Worm (Caenorhabditis elegans) whole organism, L4 larva: ENCODE results near the gene F21C10.7.

Experiments
- F10B5.3 ChIP-seq: sonication (generic microtip); optimal IDR thresholded peaks from 2 replicates; lab custom pipeline; 2016; ENCODE audit warnings: mild to moderate bottlenecking, missing genetic modification characterization, missing compliant biosample characterization
- F49E8.2 ChIP-seq: sonication (generic microtip); optimal IDR thresholded peaks from 2 replicates; lab custom pipeline; 2016; ENCODE audit warnings: missing compliant biosample characterization, mild to moderate bottlenecking, missing genetic modification characterization, borderline replicate concordance
- T26A8.4 ChIP-seq: fragments of 200-800 bp; sonication (Bioruptor generic); IDR thresholded peaks from 2 replicates; pipeline ENCODE4 v1.3.6; 2022; ENCODE audit warnings: missing genetic modification characterization, missing compliant biosample characterization
- Y105C5A.15 ChIP-seq: fragments of 200-800 bp; sonication (Bioruptor generic); IDR thresholded peaks from 2 replicates; pipeline ENCODE4 v1.3.6; 2022; ENCODE audit warnings: missing genetic modification characterization, missing compliant biosample characterization
- Y48G9A.11 ChIP-seq: fragments of 200-800 bp; sonication (Bioruptor generic); IDR thresholded peaks from 2 replicates; pipeline ENCODE4 v1.3.6; 2022; ENCODE audit warnings: missing genetic modification reagents, missing genetic modification characterization, missing compliant biosample characterization
- Y5F2A.4 ChIP-seq: fragments of 200-800 bp; sonication (Bioruptor generic); optimal IDR thresholded peaks from 2 replicates; lab custom pipeline; 2018; ENCODE audit warnings: mild to moderate bottlenecking, missing genetic modification characterization, missing compliant biosample characterization
- ZK546.5 ChIP-seq, 2 experiments: sonication (generic microtip); optimal IDR thresholded peaks; 2 replicates each; lab custom pipeline; 2017; ENCODE audit warnings: missing biosample characterization in 2 of 2, missing genetic modification characterization in 2 of 2
- aha-1 ChIP-seq: fragments of 150-350 bp; peaks from one replicate; lab custom pipeline; 2014; ENCODE audit warnings: missing biosample characterization, missing genetic modification characterization
- aly-2 ChIP-seq: sonication (generic microtip); optimal IDR thresholded peaks from 2 replicates; lab custom pipeline; 2018; ENCODE audit warnings: missing biosample characterization, missing genetic modification characterization
- ceh-20 ChIP-seq: fragments of 200-800 bp; sonication (Bioruptor generic); IDR thresholded peaks from 2 replicates; pipeline ENCODE4 v1.3.6; 2022; ENCODE audit warnings: missing genetic modification reagents, missing genetic modification characterization, missing compliant biosample characterization
- ceh-28 ChIP-seq: fragments of 150-350 bp; optimal IDR thresholded peaks from 2 replicates; lab custom pipeline; 2014; ENCODE audit warnings: missing biosample characterization, missing genetic modification reagents, missing genetic modification characterization
- ceh-32 ChIP-seq: sonication (generic microtip); optimal IDR thresholded peaks from 2 replicates; lab custom pipeline; 2016; ENCODE audit warnings: mild to moderate bottlenecking, missing genetic modification characterization, missing compliant biosample characterization; ENCODE audit not compliant: poor library complexity
- ceh-44 ChIP-seq: fragments of 200-800 bp; sonication (Bioruptor generic); IDR thresholded peaks from 2 replicates; pipeline ENCODE4 v1.3.6; 2022; ENCODE audit warnings: missing genetic modification reagents, missing genetic modification characterization, missing compliant biosample characterization
- ceh-62 ChIP-seq: sonication (generic microtip); optimal IDR thresholded peaks from 2 replicates; lab custom pipeline; 2017; ENCODE audit warnings: missing biosample characterization, missing genetic modification characterization
- ces-1 ChIP-seq: fragments of 150-350 bp; sonication (generic microtip); optimal IDR thresholded peaks from 4 replicates; lab custom pipeline; 2014; ENCODE audit warnings: missing biosample characterization, missing genetic modification reagents, missing genetic modification characterization
- cey-2 ChIP-seq: sonication (generic microtip); optimal IDR thresholded peaks from 3 replicates; lab custom pipeline; 2017; ENCODE audit warnings: missing genetic modification characterization, mild to moderate bottlenecking, missing compliant biosample characterization, antibody characterized with exemption, borderline replicate concordance; ENCODE audit not compliant: insufficient read depth
- ctbp-1 ChIP-seq: fragments of 200-800 bp; sonication (Bioruptor generic); IDR thresholded peaks from 2 replicates; pipeline ENCODE4 v1.3.6; 2022; ENCODE audit warnings: missing genetic modification reagents, missing genetic modification characterization, missing compliant biosample characterization
- daf-16 ChIP-seq, 3 experiments: sonication (generic microtip); optimal IDR thresholded peaks; 2 replicates each; lab custom pipeline; 2016 to 2017; ENCODE audit warnings: missing genetic modification characterization in 3 of 3, missing genetic modification reagents in 3 of 3, mild to moderate bottlenecking in 2 of 3, missing compliant biosample characterization in 2 of 3, missing biosample characterization in 1 of 3, moderate library complexity in 1 of 3
- dmd-6 ChIP-seq: fragments of 200-800 bp; sonication (Bioruptor generic); IDR thresholded peaks from 2 replicates; pipeline ENCODE4 v1.3.6; 2022; ENCODE audit warnings: missing genetic modification reagents, missing genetic modification characterization, missing compliant biosample characterization
- dmd-8 ChIP-seq: fragments of 200-800 bp; sonication (Bioruptor generic); IDR thresholded peaks from 2 replicates; pipeline ENCODE4 v1.3.6; 2022; ENCODE audit warnings: missing genetic modification characterization, missing compliant biosample characterization
- egl-27 ChIP-seq: sonication (generic microtip); optimal IDR thresholded peaks from 3 replicates; lab custom pipeline; 2017; ENCODE audit warnings: missing biosample characterization, missing genetic modification reagents, missing genetic modification characterization
- egl-43 ChIP-seq: fragments of 200-800 bp; sonication (Bioruptor generic); IDR thresholded peaks from 2 replicates; pipeline ENCODE4 v1.3.6; 2022; ENCODE audit warnings: missing genetic modification reagents, missing genetic modification characterization, missing compliant biosample characterization
- fkh-10 ChIP-seq: fragments of 150-350 bp; optimal IDR thresholded peaks from 2 replicates; lab custom pipeline; 2014; ENCODE audit warnings: missing biosample characterization, missing genetic modification reagents, missing genetic modification characterization
- fos-1 ChIP-seq: fragments of 150-350 bp; optimal IDR thresholded peaks from 2 replicates; lab custom pipeline; 2014; ENCODE audit warnings: missing biosample characterization, missing genetic modification characterization
- hif-1 ChIP-seq, 2 experiments: sonication (generic microtip); optimal IDR thresholded peaks; 2 replicates each; lab custom pipeline; 2016 to 2017; ENCODE audit warnings: missing compliant biosample characterization in 2 of 2, missing genetic modification characterization in 2 of 2, missing genetic modification reagents in 2 of 2, missing genotype in 2 of 2, mild to moderate bottlenecking in 1 of 2
- hlh-11 ChIP-seq: fragments of 200-800 bp; sonication (Bioruptor generic); optimal IDR thresholded peaks from 2 replicates; lab custom pipeline; 2018; ENCODE audit warnings: mild to moderate bottlenecking, missing genetic modification characterization, missing compliant biosample characterization
- hmg-1.1 ChIP-seq: fragments of 200-800 bp; sonication (Bioruptor generic); IDR thresholded peaks from 2 replicates; pipeline ENCODE4 v1.3.6; 2022; ENCODE audit warnings: missing genetic modification reagents, missing genetic modification characterization, missing compliant biosample characterization
- lin-39 ChIP-seq: fragments of 150-350 bp; optimal IDR thresholded peaks from 2 replicates; lab custom pipeline; 2014; ENCODE audit warnings: missing biosample characterization, missing genetic modification reagents, missing genetic modification characterization
- lsy-2 ChIP-seq, 2 experiments: fragments of 150-350 bp in 1 of 2; sonication (generic microtip) in 1 of 2; optimal IDR thresholded peaks; 2 replicates each; lab custom pipeline; 2014 to 2017; ENCODE audit warnings: missing biosample characterization in 2 of 2, missing genetic modification characterization in 2 of 2
- mxl-3 ChIP-seq: fragments of 200-800 bp; sonication (Bioruptor generic); optimal IDR thresholded peaks from 2 replicates; lab custom pipeline; 2018; ENCODE audit warnings: mild to moderate bottlenecking, missing genetic modification characterization, missing compliant biosample characterization
- nhr-102 ChIP-seq: sonication (generic microtip); optimal IDR thresholded peaks from 2 replicates; lab custom pipeline; 2016; ENCODE audit warnings: mild to moderate bottlenecking, missing genetic modification characterization, moderate library complexity, missing compliant biosample characterization
- nhr-11 ChIP-seq: fragments of 150-350 bp; optimal IDR thresholded peaks from 2 replicates; lab custom pipeline; 2014; ENCODE audit warnings: missing biosample characterization, missing genetic modification characterization
- nhr-237 ChIP-seq: sonication (generic microtip); optimal IDR thresholded peaks from 2 replicates; lab custom pipeline; 2017; ENCODE audit warnings: missing biosample characterization, missing genetic modification characterization
- nhr-28 ChIP-seq: fragments of 150-350 bp; optimal IDR thresholded peaks from 2 replicates; lab custom pipeline; 2014; ENCODE audit warnings: missing biosample characterization, missing genetic modification characterization
- nhr-76 ChIP-seq: fragments of 150-350 bp; optimal IDR thresholded peaks from 2 replicates; lab custom pipeline; 2014; ENCODE audit warnings: missing biosample characterization, missing genetic modification characterization
- pha-4 ChIP-seq, 2 experiments: fragments of 150-350 bp in 1 of 2; fragments of 200-800 bp in 1 of 2; sonication (Bioruptor generic) in 1 of 2; IDR thresholded peaks in 1 of 2; optimal IDR thresholded peaks in 1 of 2; 2 replicates each; pipeline versions ENCODE4 v1.3.6 to Lab custom; 2014 to 2022; ENCODE audit warnings: missing genetic modification characterization in 2 of 2, missing genetic modification reagents in 2 of 2, missing biosample characterization in 1 of 2, missing compliant biosample characterization in 1 of 2
- php-3 ChIP-seq: fragments of 200-800 bp; sonication (Bioruptor generic); IDR thresholded peaks from 2 replicates; pipeline ENCODE4 v1.3.6; 2022; ENCODE audit warnings: missing genetic modification reagents, missing genetic modification characterization, missing compliant biosample characterization
- rbr-2 ChIP-seq: sonication (generic microtip); optimal IDR thresholded peaks from 2 replicates; lab custom pipeline; 2016; ENCODE audit warnings: missing genotype, missing genetic modification characterization, missing compliant biosample characterization
- sdz-12 ChIP-seq: fragments of 200-800 bp; sonication (Bioruptor generic); optimal IDR thresholded peaks from 2 replicates; lab custom pipeline; 2018; ENCODE audit warnings: mild to moderate bottlenecking, missing genetic modification characterization, missing compliant biosample characterization
- set-16 ChIP-seq: fragments of 200-800 bp; sonication (Bioruptor generic); IDR thresholded peaks from 2 replicates; pipeline ENCODE4 v1.3.6; 2022; ENCODE audit warnings: missing genetic modification reagents, missing genetic modification characterization, missing compliant biosample characterization
- skn-1 ChIP-seq: fragments of 150-350 bp; optimal IDR thresholded peaks from 2 replicates; lab custom pipeline; 2014; ENCODE audit warnings: missing biosample characterization, missing genetic modification characterization
- snpc-4 ChIP-seq: fragments of 150-350 bp; optimal IDR thresholded peaks from 2 replicates; lab custom pipeline; 2014; ENCODE audit warnings: missing biosample characterization, missing genetic modification characterization
- spr-1 ChIP-seq: sonication (generic microtip); optimal IDR thresholded peaks from 2 replicates; lab custom pipeline; 2016; ENCODE audit warnings: mild to moderate bottlenecking, missing genetic modification characterization, missing compliant biosample characterization
- tag-97 ChIP-seq: fragments of 200-800 bp; sonication (Bioruptor generic); IDR thresholded peaks from 2 replicates; pipeline ENCODE4 v1.3.6; 2022; ENCODE audit warnings: missing genetic modification characterization, missing compliant biosample characterization
- tra-1 ChIP-seq: fragments of 200-800 bp; sonication (Bioruptor generic); IDR thresholded peaks from 2 replicates; pipeline ENCODE4 v1.3.6; 2022; ENCODE audit warnings: missing genetic modification reagents, missing genetic modification characterization, missing compliant biosample characterization
- unc-130 ChIP-seq: sonication (generic microtip); optimal IDR thresholded peaks from 2 replicates; lab custom pipeline; 2016; ENCODE audit warnings: missing genetic modification reagents, missing genetic modification characterization, missing compliant biosample characterization
- zfp-2 ChIP-seq: sonication (generic microtip); optimal IDR thresholded peaks from 2 replicates; lab custom pipeline; 2016; ENCODE audit warnings: mild to moderate bottlenecking, missing genetic modification characterization, missing compliant biosample characterization
- zfp-3 ChIP-seq: fragments of 200-800 bp; sonication (Bioruptor generic); conservative IDR thresholded peaks from 2 replicates; pipeline ENCODE4 v1.3.6; 2022; ENCODE audit warnings: missing genetic modification reagents, missing genetic modification characterization, missing compliant biosample characterization

The F21C10.7 gene

DNA sequence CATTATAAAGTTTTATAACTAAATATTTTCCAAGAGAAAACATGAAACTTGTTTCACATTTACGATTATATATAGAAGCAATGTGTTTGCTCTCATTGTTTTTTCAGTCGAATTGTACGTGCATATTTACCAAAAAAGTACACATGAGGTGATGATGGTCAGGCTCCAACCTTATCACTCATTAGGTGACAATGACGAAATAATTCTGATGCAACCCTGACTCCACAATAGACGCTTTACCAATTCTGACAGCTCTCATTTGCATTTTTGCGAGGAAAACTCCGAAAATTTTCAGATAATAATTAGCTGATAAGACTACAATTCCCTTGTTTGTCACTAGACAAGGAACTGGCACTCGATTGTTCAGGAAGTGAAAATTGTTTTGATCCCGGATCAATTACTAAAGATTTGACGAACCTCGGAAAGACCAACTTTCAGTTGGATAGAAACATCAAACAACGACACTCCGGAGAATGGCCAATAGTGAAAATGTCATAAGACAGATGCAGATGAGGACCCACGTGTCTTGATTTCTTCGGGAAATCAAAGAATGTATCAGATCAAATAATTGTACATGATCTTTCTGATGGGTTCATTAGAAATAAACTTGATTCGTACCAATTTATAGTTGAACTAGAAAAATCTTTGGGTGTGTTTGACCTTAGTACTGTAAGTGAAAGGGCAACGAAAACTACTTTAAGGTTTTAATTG, 33.6 kb upstream of the F21C10.7 start (continued):
- TF ChIP-seq nhr-102 (tag; lab: Kevin White, UChicago) (peak; percentile 75), daf-16 (GFP tag; optimal IDR thresholded peaks at IDR 0.05; lab: Kevin White, UChicago) (peak in 1 of 2 experiments; percentile 60), daf-16 (tag; optimal IDR thresholded peaks at IDR 0.05; lab: Kevin White, UChicago) (peak; percentile 93), Y5F2A.4 (GFP tag; lab: Kevin White, UChicago) (no peak), dmd-8 (no peak), hif-1 (tag; optimal IDR thresholded peaks at IDR 0.05; lab: Kevin White, UChicago) (peak; percentile 2 to 94), egl-43 (no peak), unc-130 (GFP tag; lab: Kevin White, UChicago) (no peak), dmd-6 (GFP tag; lab: Robert Waterston, UW) (peak; percentile 91), rbr-2 (tag; lab: Kevin White, UChicago) (no peak), tag-97 (no peak), pha-4 (GFP tag; IDR thresholded peaks at IDR 0.05; lab: Robert Waterston, UW) (no peak), pha-4 (tag; optimal IDR thresholded peaks at IDR 0.05; lab: Kevin White, UChicago) (no peak), ceh-32 (tag; lab: Kevin White, UChicago) (no peak), ceh-28 (tag; lab: Kevin White, UChicago) (no peak), tra-1 (GFP tag; lab: Robert Waterston, UW) (peak; percentile 44; the same call in 1 of the 2 replicates), aha-1 (tag; lab: Kevin White, UChicago) (peak; percentile 89), Y48G9A.11 (GFP tag; lab: Robert Waterston, UW) (no peak), nhr-11 (no peak), nhr-237 (tag; lab: Kevin White, UChicago) (no peak), ctbp-1 (no peak), ceh-44 (GFP tag; lab: Robert Waterston, UW) (no peak), aly-2 (no peak), nhr-76 (no peak), mxl-3 (no peak), ZK546.5 (tag; optimal IDR thresholded peaks at IDR 0.05; lab: Kevin White, UChicago) (no peak), F10B5.3 (tag; lab: Kevin White, UChicago) (no peak), hlh-11 (tag; lab: Kevin White, UChicago) (peak; percentile 89), spr-1 (tag; lab: Kevin White, UChicago) (no peak), fos-1 (tag; lab: Kevin White, UChicago) (no peak)
- TF ChIP-seq, all 104 proteins: peak for 20

- TF ChIP-seq Y105C5A.15 (GFP tag; lab: Robert Waterston, UW) (no peak), dmd-8 (no peak), spr-1 (tag; lab: Kevin White, UChicago) (no peak), cey-2 (no peak), fkh-10 (no peak), zfp-2 (tag; lab: Kevin White, UChicago) (no peak), zfp-3 (GFP tag; lab: Robert Waterston, UW) (peak; percentile 71; the same call in 1 of the 2 replicates), set-16 (GFP tag; lab: Robert Waterston, UW) (no peak), php-3 (no peak), tag-97 (no peak), nhr-11 (no peak), ceh-62 (tag; lab: Kevin White, UChicago) (no peak), F49E8.2 (tag; lab: Kevin White, UChicago) (no peak), mxl-3 (peak; percentile 83), sdz-12 (GFP tag; lab: Kevin White, UChicago) (no peak), ceh-28 (tag; lab: Kevin White, UChicago) (no peak), egl-27 (tag; lab: Kevin White, UChicago) (no peak), hif-1 (tag; optimal IDR thresholded peaks at IDR 0.05; lab: Kevin White, UChicago) (peak in 1 of 2 experiments; percentile 96), ces-1 (GFP tag; lab: Kevin White, UChicago) (no peak), ceh-44 (GFP tag; lab: Robert Waterston, UW) (no peak), lsy-2 (tag; optimal IDR thresholded peaks at IDR 0.05; lab: Kevin White, UChicago) (no peak), lin-39 (tag; lab: Kevin White, UChicago) (no peak), ceh-20 (GFP tag; lab: Robert Waterston, UW) (no peak), hmg-1.1 (GFP tag; lab: Robert Waterston, UW) (no peak), nhr-28 (tag; lab: Kevin White, UChicago) (peak; percentile 63), skn-1 (tag; lab: Kevin White, UChicago) (no peak), T26A8.4 (GFP tag; lab: Robert Waterston, UW) (peak; percentile 67), snpc-4 (tag; lab: Kevin White, UChicago) (no peak)
Measured at ce11 chrV:9079965-9080432, 32.6 kb upstream of the F21C10.7 start.
